Fruit fly (Drosophila melanogaster): Measurements from ENCODE around the gene CG44037.

Gene CG44037

dm6 chr3R:12222093-12222492 lies 36.4 kb upstream of the CG44037 start, which contains the start of gene Rsbp15:
Gene Rsbp15 (plus strand): TSS chr3R:12222387.
- TF ChIP-seq CG14655 (GFP tag; optimal IDR thresholded peaks at IDR 0.05) (no peak), CG32121 (GFP tag; IDR thresholded peaks at IDR 0.05) (no peak), CG9948 (tag; optimal IDR thresholded peaks at IDR 0.05) (no peak)

- TF ChIP-seq CG12605 (GFP tag; IDR thresholded peaks at IDR 0.05), result no peak
Observed at dm6 chr3R:12224919-12225318, 33.6 kb upstream of the CG44037 start, which contains the start of gene CG17404. Gene CG17404 (minus strand): TSS chr3R:12225019.

- TF ChIP-seq rn (GFP tag; IDR thresholded peaks at IDR 0.05) (no peak), Pif1B (GFP tag; optimal IDR thresholded peaks at IDR 0.05) (no peak), Snoo (tag; optimal IDR thresholded peaks at IDR 0.05) (no peak), CG12605 (GFP tag; IDR thresholded peaks at IDR 0.05) (no peak), Ets98B (GFP tag; IDR thresholded peaks at IDR 0.05) (no peak), CG14655 (GFP tag; optimal IDR thresholded peaks at IDR 0.05) (no peak), CG8159 (tag; optimal IDR thresholded peaks at IDR 0.05) (no peak), fd96Ca (GFP tag; IDR thresholded peaks at IDR 0.05) (no peak), CG32121 (GFP tag; IDR thresholded peaks at IDR 0.05) (no peak), Pif1A (GFP tag; optimal IDR thresholded peaks at IDR 0.05) (no peak)
Observed at dm6 chr3R:12226239-12226638, 32.3 kb upstream of the CG44037 start, which contains the start of gene CG12256. Gene CG12256 (minus strand): TSS chr3R:12226339.

dm6 chr3R:12229113-12229512 lies 29.4 kb upstream of the CG44037 start, which contains the start of gene CG3916:
Gene CG3916 (plus strand): TSS chr3R:12229413.
- TF ChIP-seq gl (tag; optimal IDR thresholded peaks at IDR 0.05) (no peak), CG9948 (tag; optimal IDR thresholded peaks at IDR 0.05) (no peak)

dm6 chr3R:12232629-12233028 lies 25.9 kb upstream of the CG44037 start, which contains the start of gene Pglym87:
Gene Pglym87 (minus strand): TSS chr3R:12232729.
- no peak for TF ChIP-seq CG13204 (GFP tag; optimal IDR thresholded peaks at IDR 0.05)
- no peak for TF ChIP-seq CG8301 (tag; optimal IDR thresholded peaks at IDR 0.05)
- TF ChIP-seq Ets98B (GFP tag; IDR thresholded peaks at IDR 0.05), result no peak
- no peak for TF ChIP-seq gl (tag; optimal IDR thresholded peaks at IDR 0.05)
- TF ChIP-seq CG15710 (tag; optimal IDR thresholded peaks at IDR 0.05), result no peak
- no peak for TF ChIP-seq Pif1A (GFP tag; optimal IDR thresholded peaks at IDR 0.05)
- TF ChIP-seq CG14655 (GFP tag; optimal IDR thresholded peaks at IDR 0.05), result no peak
- TF ChIP-seq CG4496 (GFP tag; IDR thresholded peaks at IDR 0.05), result no peak
- TF ChIP-seq CG9948 (tag; optimal IDR thresholded peaks at IDR 0.05), result no peak
- TF ChIP-seq D1 (tag; optimal IDR thresholded peaks at IDR 0.05), result no peak
- TF ChIP-seq fd96Ca (GFP tag; IDR thresholded peaks at IDR 0.05), result no peak
- no peak for TF ChIP-seq CG17806 (tag; optimal IDR thresholded peaks at IDR 0.05)
- TF ChIP-seq Pif1B (GFP tag; optimal IDR thresholded peaks at IDR 0.05), result no peak
- TF ChIP-seq CG8159 (tag; optimal IDR thresholded peaks at IDR 0.05), result no peak
- no peak for TF ChIP-seq CG12605 (GFP tag; IDR thresholded peaks at IDR 0.05)

- TF ChIP-seq CG17806 (tag; optimal IDR thresholded peaks at IDR 0.05) (no peak), CG10348 (GFP tag; IDR thresholded peaks at IDR 0.05) (no peak), D1 (tag; optimal IDR thresholded peaks at IDR 0.05) (no peak), CG8301 (tag; optimal IDR thresholded peaks at IDR 0.05) (no peak), CG32121 (GFP tag; IDR thresholded peaks at IDR 0.05) (no peak), gl (tag; optimal IDR thresholded peaks at IDR 0.05) (no peak), EcR (GFP tag; optimal IDR thresholded peaks at IDR 0.05) (no peak)
Observed at dm6 chr3R:12234584-12234983, 24.0 kb upstream of the CG44037 start, which contains the start of gene Cyp313a5. Gene Cyp313a5 (minus strand): TSS chr3R:12234684.

- TF ChIP-seq D1 (tag; optimal IDR thresholded peaks at IDR 0.05) (no peak), Ets98B (GFP tag; IDR thresholded peaks at IDR 0.05) (no peak), CG12605 (GFP tag; IDR thresholded peaks at IDR 0.05) (no peak), CG8301 (tag; optimal IDR thresholded peaks at IDR 0.05) (no peak), fd96Ca (GFP tag; IDR thresholded peaks at IDR 0.05) (no peak), Pif1A (GFP tag; optimal IDR thresholded peaks at IDR 0.05) (no peak), CG13204 (GFP tag; optimal IDR thresholded peaks at IDR 0.05) (no peak), Snoo (tag; optimal IDR thresholded peaks at IDR 0.05) (no peak), Pif1B (GFP tag; optimal IDR thresholded peaks at IDR 0.05) (no peak), CG4496 (GFP tag; IDR thresholded peaks at IDR 0.05) (no peak), CG15710 (tag; optimal IDR thresholded peaks at IDR 0.05) (no peak), CG32121 (GFP tag; IDR thresholded peaks at IDR 0.05) (no peak), CG14655 (GFP tag; optimal IDR thresholded peaks at IDR 0.05) (no peak)
Observed at dm6 chr3R:12236804-12237203, 21.7 kb upstream of the CG44037 start, which contains the start of gene Cyp313a2. Gene Cyp313a2 (minus strand): TSS chr3R:12236904.

dm6 chr3R:12239166-12239565 lies 19.4 kb upstream of the CG44037 start, which contains the start of gene Cyp313a3:
Gene Cyp313a3 (minus strand): TSS chr3R:12239266.
- TF ChIP-seq fd96Ca (GFP tag; IDR thresholded peaks at IDR 0.05) (no peak), CG8159 (tag; optimal IDR thresholded peaks at IDR 0.05) (no peak), D1 (tag; optimal IDR thresholded peaks at IDR 0.05) (no peak), Ets98B (GFP tag; IDR thresholded peaks at IDR 0.05) (no peak), Pif1B (GFP tag; optimal IDR thresholded peaks at IDR 0.05) (no peak), CG8301 (tag; optimal IDR thresholded peaks at IDR 0.05) (no peak), gl (tag; optimal IDR thresholded peaks at IDR 0.05) (no peak), CG12605 (GFP tag; IDR thresholded peaks at IDR 0.05) (no peak), Snoo (tag; optimal IDR thresholded peaks at IDR 0.05) (no peak), CG9948 (tag; optimal IDR thresholded peaks at IDR 0.05) (no peak), CG4496 (GFP tag; IDR thresholded peaks at IDR 0.05) (no peak), CG10348 (GFP tag; IDR thresholded peaks at IDR 0.05) (no peak), CG32121 (GFP tag; IDR thresholded peaks at IDR 0.05) (no peak), Pif1A (GFP tag; optimal IDR thresholded peaks at IDR 0.05) (no peak), EcR (GFP tag; optimal IDR thresholded peaks at IDR 0.05) (no peak), CG15710 (tag; optimal IDR thresholded peaks at IDR 0.05) (no peak), CG17806 (tag; optimal IDR thresholded peaks at IDR 0.05) (no peak), rn (GFP tag; IDR thresholded peaks at IDR 0.05) (no peak)
